Worm (Caenorhabditis elegans): Measurements from ENCODE around the gene rgl-1.

Gene rgl-1

DNA sequence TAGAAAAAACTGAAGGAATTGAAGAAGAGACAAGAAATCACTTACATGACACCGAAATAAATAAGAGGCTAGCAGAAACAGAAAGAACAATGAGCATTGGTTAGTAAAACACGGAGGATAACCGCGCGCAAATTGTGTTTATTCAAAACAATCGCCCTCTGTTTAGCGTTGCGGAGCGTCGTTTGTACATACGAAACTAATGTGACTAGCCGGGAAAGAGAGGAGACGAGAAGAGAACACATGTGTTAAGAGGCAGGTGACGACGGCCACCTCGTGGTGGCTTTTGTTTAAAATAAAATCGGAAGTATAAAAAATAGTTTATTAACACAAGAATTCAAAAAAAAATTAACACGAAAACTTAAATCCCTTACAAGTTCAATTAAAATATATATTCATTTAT is 25.6 kb upstream of the rgl-1 start, which contains the start of gene F40F4.7 (continued):
- peak; percentile 84 for TF ChIP-seq snu-23 (GFP tag; optimal IDR thresholded peaks at IDR 0.05)
- no peak for TF ChIP-seq alr-1 (tag; optimal IDR thresholded peaks at IDR 0.05; ENCODE audit: borderline replicate concordance)
- peak; percentile 86 for TF ChIP-seq nhr-71 (tag; optimal IDR thresholded peaks at IDR 0.05)
- TF ChIP-seq C16A3.4 (tag; optimal IDR thresholded peaks at IDR 0.05), result peak; percentile 65
- peak; percentile 64 for TF ChIP-seq swsn-7 (tag; optimal IDR thresholded peaks at IDR 0.05)
- peak; percentile 5 for TF ChIP-seq elt-2 (tag; optimal IDR thresholded peaks at IDR 0.05)
- peak in 1 of 2 experiments; percentile 73 for TF ChIP-seq lsy-2 (tag; optimal IDR thresholded peaks at IDR 0.05)
- TF ChIP-seq lin-13 (GFP tag; optimal IDR thresholded peaks at IDR 0.05), result peak; percentile 47
- TF ChIP-seq mdl-1 (tag; optimal IDR thresholded peaks at IDR 0.05), result peak in 1 of 2 experiments; percentile 92
- peak; percentile 45 for TF ChIP-seq irx-1 (tag; optimal IDR thresholded peaks at IDR 0.05)
- TF ChIP-seq lin-14 (GFP tag; optimal IDR thresholded peaks at IDR 0.05), result peak; percentile 93
- TF ChIP-seq hlh-4 (tag; optimal IDR thresholded peaks at IDR 0.05), result no peak

DNA sequence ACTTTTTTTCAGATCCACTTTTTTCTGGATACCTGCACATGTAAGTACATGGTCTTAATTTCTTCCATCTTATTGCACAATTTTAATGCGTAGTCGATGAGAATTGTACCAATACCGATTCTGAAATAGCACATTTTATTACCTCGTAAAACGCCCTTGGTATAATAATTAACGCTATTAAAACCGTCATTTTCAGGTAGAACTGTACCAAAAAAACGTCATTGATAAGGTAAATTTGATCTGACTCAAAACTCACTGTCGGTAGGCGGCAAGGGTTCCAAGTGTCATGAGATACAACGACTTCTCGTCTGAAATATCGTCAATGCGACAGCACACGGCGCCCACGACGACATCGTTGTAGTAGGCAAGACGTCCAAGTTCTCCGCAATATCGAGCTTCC is 24.2 kb upstream of the rgl-1 start:
- TF ChIP-seq aha-1 (tag; optimal IDR thresholded peaks at IDR 0.05) (no peak), unc-98 (GFP tag; IDR thresholded peaks at IDR 0.05) (no peak), unc-62 (GFP tag; optimal IDR thresholded peaks at IDR 0.05) (no peak), unc-30 (tag; optimal IDR thresholded peaks at IDR 0.05) (no peak), ces-1 (GFP tag; optimal IDR thresholded peaks at IDR 0.05) (no peak), nhr-76 (tag; optimal IDR thresholded peaks at IDR 0.05) (no peak), mep-1 (tag; optimal IDR thresholded peaks at IDR 0.05) (no peak), elt-2 (tag; optimal IDR thresholded peaks at IDR 0.05) (peak; percentile 23)

DNA sequence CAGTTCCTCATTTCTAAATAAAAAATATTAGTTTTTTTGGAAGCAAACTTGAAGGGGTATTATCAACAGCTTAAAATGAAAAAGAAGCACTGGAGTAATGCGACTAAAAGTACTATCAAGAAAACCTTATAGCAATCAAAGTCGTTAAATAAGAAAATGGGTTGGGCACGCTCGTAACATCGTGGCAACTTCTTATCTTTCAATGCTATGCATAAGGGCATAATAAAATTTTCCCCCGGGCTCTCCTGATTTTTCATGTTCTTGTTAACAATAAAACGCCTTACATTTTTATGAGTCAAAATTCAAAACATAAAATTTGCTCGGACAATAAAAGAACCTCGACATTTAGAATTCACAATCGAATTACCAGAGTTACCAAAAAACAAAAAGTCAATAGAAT is 23.4 kb upstream of the rgl-1 start, which contains the start of gene irg-7:
TSS of gene irg-7 (minus strand) at position 23 of the 400 bp plus-strand sequence.
- no peak for TF ChIP-seq hpl-2 (GFP tag; optimal IDR thresholded peaks at IDR 0.05)
- peak; percentile 41 for TF ChIP-seq elt-2 (tag; optimal IDR thresholded peaks at IDR 0.05)

DNA sequence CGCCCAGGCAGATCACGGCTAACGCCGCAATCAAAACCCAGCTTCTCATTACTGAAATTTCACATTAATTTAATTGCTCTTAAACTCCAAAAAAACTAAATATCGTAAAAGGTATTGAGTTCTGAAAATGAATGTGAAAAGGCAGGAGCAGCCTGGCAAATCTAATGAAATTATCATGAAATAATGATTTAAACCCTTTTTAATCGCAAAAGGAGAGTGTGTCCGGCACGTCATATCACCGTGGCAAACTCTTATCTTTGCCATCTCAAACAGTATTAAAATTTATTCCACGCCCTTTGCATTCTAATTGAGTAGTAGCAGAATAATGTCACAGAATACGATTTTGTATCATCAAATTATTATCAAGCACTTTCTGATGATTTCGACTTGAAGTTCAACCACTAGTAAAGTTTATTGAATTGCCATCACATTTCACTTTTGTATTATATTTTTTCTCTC is 15.2 kb upstream of the rgl-1 start, which contains the start of gene F28B4.3:
TSS of gene F28B4.3 (minus strand) at position 51 of the 459 bp plus-strand sequence.
- TF ChIP-seq hlh-17 (GFP tag; optimal IDR thresholded peaks at IDR 0.05; ENCODE audit: borderline replicate concordance) (no peak), nhr-28 (tag; optimal IDR thresholded peaks at IDR 0.05) (no peak), pqm-1 (tag; optimal IDR thresholded peaks at IDR 0.05) (peak; percentile 75), jun-1 (tag; optimal IDR thresholded peaks at IDR 0.05) (peak; percentile 25), elt-2 (tag; optimal IDR thresholded peaks at IDR 0.05) (peak; percentile 88), isw-1 (GFP tag; IDR thresholded peaks at IDR 0.05) (no peak), unc-62 (GFP tag; optimal IDR thresholded peaks at IDR 0.05) (no peak), nhr-20 (tag; optimal IDR thresholded peaks at IDR 0.05) (peak; percentile 2), alr-1 (tag; optimal IDR thresholded peaks at IDR 0.05; ENCODE audit: borderline replicate concordance) (no peak), nhr-11 (tag; optimal IDR thresholded peaks at IDR 0.05) (no peak)

ce11 chrX:3230575-3230974 is 10.4 kb upstream of the rgl-1 start:
- no peak for TF ChIP-seq lir-3 (tag; optimal IDR thresholded peaks at IDR 0.05; ENCODE audit: poor library complexity)
- no peak for TF ChIP-seq nhr-77 (tag; optimal IDR thresholded peaks at IDR 0.05)
- no peak for TF ChIP-seq nhr-90 (tag; optimal IDR thresholded peaks at IDR 0.05; ENCODE audit: poor library complexity)
- TF ChIP-seq ces-1 (GFP tag; optimal IDR thresholded peaks at IDR 0.05), result no peak
- TF ChIP-seq vab-15 (tag; optimal IDR thresholded peaks at IDR 0.05), result no peak
- no peak for TF ChIP-seq hlh-17 (GFP tag; optimal IDR thresholded peaks at IDR 0.05; ENCODE audit: borderline replicate concordance)
- no peak for TF ChIP-seq sptf-1 (tag; optimal IDR thresholded peaks at IDR 0.05)
- TF ChIP-seq unc-62 (GFP tag; optimal IDR thresholded peaks at IDR 0.05), result no peak
- TF ChIP-seq unc-30 (tag; optimal IDR thresholded peaks at IDR 0.05), result no peak
- TF ChIP-seq elt-3 (tag; optimal IDR thresholded peaks at IDR 0.05), result no peak
- no peak for TF ChIP-seq nhr-85 (tag)
- TF ChIP-seq ceh-82 (tag; optimal IDR thresholded peaks at IDR 0.05), result no peak
- no peak for TF ChIP-seq tbx-2 (tag; optimal IDR thresholded peaks at IDR 0.05)
- no peak for TF ChIP-seq C34B4.2 (tag; optimal IDR thresholded peaks at IDR 0.05)
- TF ChIP-seq C04F5.9 (tag; optimal IDR thresholded peaks at IDR 0.05), result no peak
- TF ChIP-seq nhr-76 (tag; optimal IDR thresholded peaks at IDR 0.05), result no peak
- TF ChIP-seq mef-2 (tag; optimal IDR thresholded peaks at IDR 0.05), result no peak
